Fruit fly (Drosophila melanogaster): ENCODE results near the gene Naa60.
A peak's percentile ranks its signal among the peaks of the same experiment; 100 is the strongest.

Gene Naa60

DNA sequence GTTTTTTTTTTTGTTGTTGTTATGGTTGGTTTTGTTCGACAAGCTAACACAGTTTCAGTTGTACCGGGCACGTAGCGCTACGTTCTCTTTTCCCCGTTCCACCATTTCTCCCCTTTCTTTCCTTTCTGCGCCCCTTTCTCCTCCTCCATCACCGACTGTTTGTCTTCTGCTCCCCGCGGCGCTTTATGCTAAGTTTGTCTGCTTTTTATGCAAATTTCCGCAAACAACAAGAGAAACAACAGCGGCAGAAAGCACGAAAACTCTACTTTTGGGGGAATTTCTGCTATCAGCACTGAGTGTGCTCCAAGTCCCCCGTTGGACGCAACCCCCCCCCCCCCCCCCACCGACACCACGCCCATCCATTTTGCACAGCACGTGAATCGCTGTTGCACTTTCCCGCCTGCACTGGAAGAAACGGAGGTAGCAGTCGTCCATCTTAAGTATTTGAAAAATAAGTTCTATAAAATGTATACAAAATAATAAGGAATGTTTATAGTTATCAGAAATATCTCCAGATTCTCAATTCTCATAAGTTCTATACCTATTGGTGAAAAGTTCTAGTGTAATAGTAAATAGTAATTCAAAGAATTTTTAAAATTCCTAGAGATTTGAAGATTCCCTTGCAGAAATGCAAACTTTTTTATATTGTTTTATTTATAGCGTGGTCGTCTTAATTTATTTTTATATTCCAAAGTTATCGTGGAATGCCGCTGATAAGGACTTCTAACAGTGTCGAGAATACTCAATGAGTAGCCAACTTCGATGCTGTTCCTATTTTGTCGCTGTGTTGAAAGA is 38.4 kb downstream of the Naa60 start (continued):
- TF ChIP-seq CG10631 (GFP tag; optimal IDR thresholded peaks at IDR 0.05), result peak; percentile 39
- TF ChIP-seq ss (GFP tag; optimal IDR thresholded peaks at IDR 0.05), result no peak
- TF ChIP-seq CG1621 (tag; optimal IDR thresholded peaks at IDR 0.05), result no peak
- no peak for TF ChIP-seq Sox15 (GFP tag; optimal IDR thresholded peaks at IDR 0.05)
- peak; percentile 57 for TF ChIP-seq CG8119 (GFP tag; IDR thresholded peaks at IDR 0.05)
- TF ChIP-seq Ets96B (tag; optimal IDR thresholded peaks at IDR 0.05), result peak; percentile 37
- TF ChIP-seq Smox (GFP tag; optimal IDR thresholded peaks at IDR 0.05), result peak; percentile 18
- no peak for TF ChIP-seq Hr38 (GFP tag; optimal IDR thresholded peaks at IDR 0.05)
- peak in 1 of 2 experiments; percentile 28 for TF ChIP-seq salr (GFP tag; optimal IDR thresholded peaks at IDR 0.05)

dm6 chr3L:9765710-9766005 is 39.0 kb downstream of the Naa60 start:
- TF ChIP-seq ss (GFP tag; optimal IDR thresholded peaks at IDR 0.05) (no peak), esn (GFP tag; optimal IDR thresholded peaks at IDR 0.05) (no peak), OdsH (GFP tag; optimal IDR thresholded peaks at IDR 0.05) (no peak), acj6 (GFP tag; optimal IDR thresholded peaks at IDR 0.05) (no peak), topi (GFP tag; optimal IDR thresholded peaks at IDR 0.05) (no peak), cyc (GFP tag; optimal IDR thresholded peaks at IDR 0.05) (no peak), dsx (GFP tag; optimal IDR thresholded peaks at IDR 0.05; ENCODE audit: poor library complexity, severe bottlenecking) (no peak), CG10631 (GFP tag; optimal IDR thresholded peaks at IDR 0.05) (no peak), Hr38 (GFP tag; optimal IDR thresholded peaks at IDR 0.05) (no peak), CG11294 (GFP tag; IDR thresholded peaks at IDR 0.05) (no peak), achi (GFP tag; optimal IDR thresholded peaks at IDR 0.05) (no peak)

DNA sequence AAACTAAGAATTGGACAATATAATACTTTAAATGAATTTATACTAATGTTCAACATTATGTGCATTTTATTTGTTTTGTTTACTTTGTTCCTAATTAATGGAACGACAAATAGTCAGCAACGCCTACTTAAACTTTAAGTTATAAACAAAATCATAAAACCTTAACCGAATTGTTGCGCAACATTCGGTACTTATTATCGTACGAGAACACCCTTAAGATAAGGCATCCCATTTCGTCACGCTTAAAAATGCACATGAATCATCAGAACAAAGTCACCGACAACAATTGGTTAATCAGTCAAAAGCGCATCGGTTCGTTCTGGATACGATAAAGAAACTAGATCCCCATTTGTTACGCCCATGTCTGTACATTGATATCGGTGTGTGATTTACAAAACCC is 39.7 kb downstream of the Naa60 start:
- peak; percentile 32 for TF ChIP-seq Eip78C (GFP tag)
- no peak for TF ChIP-seq fkh (GFP tag; optimal IDR thresholded peaks at IDR 0.05)
- no peak for TF ChIP-seq fd85E (GFP tag; optimal IDR thresholded peaks at IDR 0.05)
- TF ChIP-seq vri (GFP tag; optimal IDR thresholded peaks at IDR 0.05), result peak; percentile 72

- no peak for TF ChIP-seq Hr38 (GFP tag; optimal IDR thresholded peaks at IDR 0.05)
- TF ChIP-seq ss (GFP tag; optimal IDR thresholded peaks at IDR 0.05), result peak in 1 of 2 experiments; percentile 43
- TF ChIP-seq Eip78C (GFP tag), result peak; percentile 21
- TF ChIP-seq Sox102F (GFP tag; optimal IDR thresholded peaks at IDR 0.05), result no peak
- no peak for TF ChIP-seq lz (GFP tag; optimal IDR thresholded peaks at IDR 0.05)
- TF ChIP-seq dsx (GFP tag; optimal IDR thresholded peaks at IDR 0.05; ENCODE audit: poor library complexity, severe bottlenecking), result peak; percentile 72
- TF ChIP-seq esn (GFP tag; optimal IDR thresholded peaks at IDR 0.05), result no peak
- peak; percentile 12 for TF ChIP-seq Lpt (GFP tag; optimal IDR thresholded peaks at IDR 0.05)
- TF ChIP-seq CG6854 (GFP tag; optimal IDR thresholded peaks at IDR 0.05), result peak; percentile 71
- no peak for TF ChIP-seq Blimp-1 (GFP tag; optimal IDR thresholded peaks at IDR 0.05)
- TF ChIP-seq eg (GFP tag; IDR thresholded peaks at IDR 0.05), result peak; percentile 16; the same call in 1 of the 3 replicates
- TF ChIP-seq pdm3 (GFP tag; optimal IDR thresholded peaks at IDR 0.05), result no peak
- TF ChIP-seq CG8632 (GFP tag; optimal IDR thresholded peaks at IDR 0.05), result no peak
- TF ChIP-seq CG6276 (GFP tag; optimal IDR thresholded peaks at IDR 0.05), result peak; percentile 17
- no peak for TF ChIP-seq Hr39 (GFP tag; optimal IDR thresholded peaks at IDR 0.05)
Measured at dm6 chr3L:9767636-9768358, 41.1 kb downstream of the Naa60 start.

DNA sequence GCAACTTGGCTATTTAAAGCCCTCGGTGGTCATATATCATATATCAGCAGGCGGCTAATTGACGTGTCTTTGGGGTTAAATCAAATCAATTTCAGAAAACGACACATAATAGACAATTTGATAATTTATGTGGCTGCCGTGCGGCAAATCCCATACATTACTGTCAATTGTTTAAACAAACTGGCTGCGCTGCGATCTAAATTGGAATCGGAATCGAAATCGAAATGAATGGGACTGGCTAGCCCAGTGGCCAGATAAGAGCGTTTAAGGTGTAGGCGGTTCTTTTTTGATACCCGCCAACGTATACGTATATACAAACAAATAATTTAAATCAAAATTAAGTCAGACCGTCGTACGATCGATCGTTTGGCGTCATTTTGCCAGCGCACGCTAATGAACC is 41.7 kb downstream of the Naa60 start:
- TF ChIP-seq CG8632 (GFP tag; optimal IDR thresholded peaks at IDR 0.05) (no peak), eg (GFP tag; IDR thresholded peaks at IDR 0.05) (no peak), OdsH (GFP tag; optimal IDR thresholded peaks at IDR 0.05) (no peak), Hr39 (GFP tag; optimal IDR thresholded peaks at IDR 0.05) (no peak), CG6808 (GFP tag; optimal IDR thresholded peaks at IDR 0.05) (no peak), svp (GFP tag) (peak; percentile 39), fkh (GFP tag; optimal IDR thresholded peaks at IDR 0.05) (peak; percentile 6), Lpt (GFP tag; optimal IDR thresholded peaks at IDR 0.05) (no peak), vri (GFP tag; optimal IDR thresholded peaks at IDR 0.05) (peak; percentile 38), salr (GFP tag; optimal IDR thresholded peaks at IDR 0.05) (no peak), dac (GFP tag; optimal IDR thresholded peaks at IDR 0.05) (no peak)

Data from whole organism, prepupa.